Fruit fly (Drosophila melanogaster) whole organism, wandering third instar larva: ENCODE measurements around the gene CG46522.
"Not testable (repeated sequence)": the region's sequence is repeated elsewhere in the genome, so short reads cannot be mapped to it uniquely, and the experiment has no call there.

Experiments
- CG9705 ChIP-seq: fragments of 200-800 bp; sonication (Bioruptor generic); optimal IDR thresholded peaks from 2 replicates; lab custom pipeline; 2018; ENCODE audit warnings: missing biosample characterization, mild to moderate bottlenecking, missing genetic modification characterization
- Hr78 ChIP-seq: fragments of >200 bp; optimal IDR thresholded peaks from 2 replicates; lab custom pipeline; 2017; ENCODE audit warnings: missing biosample characterization, missing genetic modification characterization
- Hr83 ChIP-seq: fragments of 200-300 bp; sonication (Bioruptor generic); optimal IDR thresholded peaks from 2 replicates; lab custom pipeline; 2016; ENCODE audit warnings: missing biosample characterization, mild to moderate bottlenecking, missing genetic modification characterization, moderate library complexity; ENCODE audit not compliant: poor library complexity, severe bottlenecking
- Jra ChIP-seq: sonication (Bioruptor generic); optimal IDR thresholded peaks from 2 replicates; lab custom pipeline; 2016; ENCODE audit warnings: missing biosample characterization, missing genetic modification characterization
- dsf ChIP-seq: sonication (Bioruptor generic); optimal IDR thresholded peaks from 2 replicates; lab custom pipeline; 2016; ENCODE audit warnings: missing biosample characterization, missing genetic modification characterization, borderline replicate concordance
- fru ChIP-seq: fragments of 200-800 bp; sonication (Bioruptor generic); optimal IDR thresholded peaks from 3 replicates; lab custom pipeline; 2016; ENCODE audit warnings: missing biosample characterization, mild to moderate bottlenecking, missing genetic modification characterization
- h ChIP-seq: fragments of 200-800 bp; sonication (Bioruptor generic); optimal IDR thresholded peaks from 3 replicates; lab custom pipeline; 2016; ENCODE audit warnings: missing biosample characterization, mild to moderate bottlenecking, missing genetic modification characterization
- usp ChIP-seq: fragments of >200 bp; optimal IDR thresholded peaks from 2 replicates; lab custom pipeline; 2017; ENCODE audit warnings: missing biosample characterization, missing genetic modification characterization

DNA sequence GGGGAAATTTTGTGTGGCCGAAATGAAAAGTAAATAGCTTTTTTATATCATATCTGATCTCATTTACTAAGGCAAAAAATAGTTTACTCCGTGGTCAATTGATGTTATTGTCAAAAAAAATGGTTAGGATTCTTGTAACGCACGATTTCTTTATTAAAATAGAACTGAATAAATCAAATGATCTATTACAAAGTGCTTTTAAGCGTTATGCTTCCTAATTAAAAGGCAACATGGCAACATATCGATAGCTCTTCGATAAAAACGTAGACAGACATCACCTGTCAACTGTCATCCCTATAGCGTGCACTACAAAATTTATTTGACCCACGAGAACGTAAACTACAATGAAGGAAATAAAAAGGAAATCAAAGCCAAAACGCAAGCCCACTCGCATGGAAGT is 34.4 kb upstream of the CG46522 start, which contains the start of gene CG46516:
- not testable (repeated sequence) for TF ChIP-seq usp (GFP tag; lab: Kevin White, UChicago); h (GFP tag; lab: Kevin White, UChicago); Jra; fru (GFP tag; lab: Kevin White, UChicago); Hr83; Hr78 (GFP tag; lab: Kevin White, UChicago); CG9705 (GFP tag; lab: Kevin White, UChicago); dsf (GFP tag; lab: Kevin White, UChicago)
